Fruit fly (Drosophila melanogaster): ENCODE measurements around the gene Theg.
A peak's percentile ranks its signal among the peaks of the same experiment; 100 is the strongest.

Theg gene

DNA sequence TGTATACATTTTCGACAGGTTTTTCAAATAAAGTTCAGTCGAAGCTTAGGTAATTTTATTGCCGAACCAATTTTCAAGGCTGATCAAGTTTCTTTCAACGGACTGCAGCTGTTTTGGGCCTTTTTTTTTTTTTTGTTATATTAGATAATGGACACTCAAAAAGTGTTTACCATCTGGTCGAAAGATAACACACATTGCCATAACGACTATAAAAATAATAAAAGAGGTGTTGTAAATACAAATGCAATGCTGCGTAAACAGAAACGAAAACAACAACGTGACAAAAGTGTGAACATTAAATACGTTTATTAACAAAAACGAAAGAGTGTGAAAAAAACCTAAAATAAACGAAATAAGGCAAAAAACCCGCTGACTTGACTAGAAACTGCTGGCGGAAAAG lies 36.7 kb upstream of the Theg start:
- TF ChIP-seq CG32264 (GFP tag; optimal IDR thresholded peaks at IDR 0.05) (no peak), lola (GFP tag; optimal IDR thresholded peaks at IDR 0.05) (no peak), Dif (GFP tag; optimal IDR thresholded peaks at IDR 0.05; ENCODE audit: partially characterized antibody) (no peak), jim (GFP tag; optimal IDR thresholded peaks at IDR 0.05) (no peak)

DNA sequence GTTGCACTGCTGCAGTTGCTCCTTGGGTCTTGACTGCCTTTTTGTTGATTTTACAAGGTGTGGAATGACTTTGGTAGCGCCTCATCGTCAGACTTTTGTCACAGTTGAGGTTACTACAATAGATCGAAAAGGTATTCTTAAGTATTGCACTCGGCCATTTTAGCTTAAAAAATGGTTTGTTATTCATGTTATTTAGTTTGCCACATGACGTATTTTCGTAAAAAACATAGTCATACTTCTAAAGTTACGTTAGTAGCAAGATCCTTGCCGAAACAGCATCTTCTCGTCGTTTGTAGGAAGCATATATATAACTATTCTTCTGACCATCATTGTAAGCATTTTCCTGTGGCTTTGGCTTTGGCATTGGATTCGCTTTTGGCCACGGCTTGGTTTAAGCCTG lies 35.1 kb upstream of the Theg start:
- no peak for TF ChIP-seq Dfd (GFP tag; optimal IDR thresholded peaks at IDR 0.05)
- TF ChIP-seq brk (GFP tag; optimal IDR thresholded peaks at IDR 0.05): no peak

DNA sequence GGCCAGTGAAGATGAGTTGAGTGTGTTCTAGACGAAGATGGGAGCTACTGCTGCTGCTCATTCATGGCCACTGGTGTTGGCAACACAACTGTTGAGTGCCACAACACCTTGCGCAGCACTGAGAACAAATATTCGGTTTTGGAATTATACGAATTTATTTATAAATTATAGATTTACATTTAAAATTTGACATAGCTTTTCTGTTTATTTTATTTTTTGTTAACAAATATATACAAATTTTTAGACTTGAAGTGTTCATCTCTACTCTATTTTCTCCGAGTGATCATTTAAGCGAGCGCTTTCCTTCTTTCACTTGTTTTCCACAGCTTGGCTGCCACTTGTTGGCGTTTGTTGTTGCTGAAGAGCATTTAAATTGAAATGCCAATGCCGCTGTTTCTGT lies 27.0 kb upstream of the Theg start:
- TF ChIP-seq HLH106 (tag; optimal IDR thresholded peaks at IDR 0.05) (no peak), Hr83 (GFP tag; optimal IDR thresholded peaks at IDR 0.05; ENCODE audit: poor library complexity, severe bottlenecking) (no peak), jim (GFP tag; optimal IDR thresholded peaks at IDR 0.05) (no peak), Abd-B (GFP tag; optimal IDR thresholded peaks at IDR 0.05) (no peak)

DNA sequence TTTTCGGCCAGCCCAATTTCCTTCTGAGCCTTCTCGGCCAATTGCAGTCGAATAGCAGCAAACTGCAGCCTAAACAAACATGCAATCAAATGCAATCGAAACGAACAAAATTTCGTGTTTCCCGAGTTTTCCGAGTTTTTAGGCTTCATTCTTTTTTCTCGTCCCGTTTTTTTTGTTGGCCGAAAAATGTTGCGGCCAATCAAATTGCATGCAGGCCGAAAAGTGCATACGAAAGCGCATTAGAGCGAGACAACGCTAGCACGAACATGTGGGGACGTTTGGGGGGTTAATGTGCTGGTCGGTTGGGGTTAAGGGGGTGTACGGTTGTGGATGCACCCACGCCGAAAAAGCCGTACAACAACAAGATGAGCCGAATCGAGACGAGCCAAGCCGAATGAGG lies 24.7 kb upstream of the Theg start:
- TF ChIP-seq usp (GFP tag; optimal IDR thresholded peaks at IDR 0.05): no peak
- TF ChIP-seq brk (GFP tag; optimal IDR thresholded peaks at IDR 0.05): no peak
- TF ChIP-seq br (GFP tag; optimal IDR thresholded peaks at IDR 0.05): no peak
- TF ChIP-seq Sp1 (GFP tag; optimal IDR thresholded peaks at IDR 0.05): no peak
- no peak for TF ChIP-seq pan (optimal IDR thresholded peaks at IDR 0.05)
- TF ChIP-seq dl (GFP tag; optimal IDR thresholded peaks at IDR 0.05; ENCODE audit: insufficient read depth in 1 of 2, partially characterized antibody in 2 of 2): no peak
- no peak for TF ChIP-seq Jra (GFP tag; optimal IDR thresholded peaks at IDR 0.05)
- TF ChIP-seq foxo (GFP tag; optimal IDR thresholded peaks at IDR 0.05): no peak
- TF ChIP-seq CG32264 (GFP tag; optimal IDR thresholded peaks at IDR 0.05): no peak
- TF ChIP-seq dmrt93B (GFP tag; optimal IDR thresholded peaks at IDR 0.05): no peak
- no peak for TF ChIP-seq HLH106 (tag; optimal IDR thresholded peaks at IDR 0.05)
- no peak for TF ChIP-seq h (GFP tag; optimal IDR thresholded peaks at IDR 0.05)
- TF ChIP-seq sage (GFP tag; optimal IDR thresholded peaks at IDR 0.05): no peak
- no peak for TF ChIP-seq Dfd (GFP tag; optimal IDR thresholded peaks at IDR 0.05)

DNA sequence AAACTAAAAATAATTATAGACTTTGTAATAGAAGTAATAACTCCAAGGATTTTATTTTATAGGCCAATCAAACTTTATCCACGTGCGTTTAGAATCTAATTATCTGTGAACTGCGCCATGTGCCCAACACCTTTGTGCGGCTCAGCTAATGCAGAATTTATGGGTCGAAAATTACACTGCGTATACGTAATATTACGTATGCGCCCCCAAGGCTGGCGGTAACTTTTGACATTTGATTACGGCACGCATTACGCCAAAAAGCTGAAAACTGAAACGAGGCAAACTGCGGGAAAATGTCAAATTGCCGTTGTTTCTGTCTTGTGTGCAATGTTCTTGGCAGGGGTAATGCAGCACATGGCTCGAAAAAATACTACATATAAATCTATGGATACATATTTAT lies 22.9 kb upstream of the Theg start:
- TF ChIP-seq h (GFP tag; optimal IDR thresholded peaks at IDR 0.05) (no peak), dmrt93B (GFP tag; optimal IDR thresholded peaks at IDR 0.05) (no peak)

DNA sequence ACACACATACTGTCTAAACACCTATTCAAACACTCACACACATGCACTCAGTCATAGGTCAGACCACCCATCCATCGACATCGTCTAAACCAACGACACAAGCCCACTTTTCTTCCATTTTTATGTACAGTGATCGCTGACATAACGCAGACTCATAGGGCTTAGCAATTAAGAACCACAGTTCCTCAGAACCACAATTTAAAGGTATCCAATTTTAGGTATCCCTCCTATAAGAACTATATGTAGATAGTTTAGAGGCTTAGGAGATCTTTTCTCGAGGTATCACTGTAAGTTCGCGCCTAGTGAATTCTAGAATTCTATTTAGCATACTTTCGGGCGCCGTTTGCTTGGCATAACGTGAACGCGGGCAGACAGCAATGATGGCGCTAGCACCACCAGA lies 21.6 kb upstream of the Theg start:
- no peak for TF ChIP-seq lola (GFP tag; optimal IDR thresholded peaks at IDR 0.05)
- no peak for TF ChIP-seq Abd-B (GFP tag; optimal IDR thresholded peaks at IDR 0.05)
- no peak for TF ChIP-seq CG9705 (GFP tag; optimal IDR thresholded peaks at IDR 0.05)
- peak; percentile 19 for TF ChIP-seq h (GFP tag; optimal IDR thresholded peaks at IDR 0.05)
- TF ChIP-seq Rel (GFP tag; optimal IDR thresholded peaks at IDR 0.05): no peak
- TF ChIP-seq Rel (tag; optimal IDR thresholded peaks at IDR 0.05): no peak
- no peak for TF ChIP-seq GATAd (GFP tag; optimal IDR thresholded peaks at IDR 0.05)
- no peak for TF ChIP-seq Vsx2 (GFP tag; optimal IDR thresholded peaks at IDR 0.05; ENCODE audit: partially characterized antibody)
- peak; percentile 42 for TF ChIP-seq ey (GFP tag; optimal IDR thresholded peaks at IDR 0.05)
- no peak for TF ChIP-seq dsf (GFP tag; optimal IDR thresholded peaks at IDR 0.05; ENCODE audit: borderline replicate concordance)
- TF ChIP-seq CrebA (GFP tag; optimal IDR thresholded peaks at IDR 0.05; ENCODE audit: borderline replicate concordance): no peak
- TF ChIP-seq Myc (optimal IDR thresholded peaks at IDR 0.05): no peak
- TF ChIP-seq N (GFP tag; optimal IDR thresholded peaks at IDR 0.05): no peak
- no peak for TF ChIP-seq Hr78 (GFP tag; optimal IDR thresholded peaks at IDR 0.05)
- TF ChIP-seq psq (GFP tag; optimal IDR thresholded peaks at IDR 0.05): no peak
- TF ChIP-seq tai (GFP tag; optimal IDR thresholded peaks at IDR 0.05): no peak
- TF ChIP-seq Mio (GFP tag; optimal IDR thresholded peaks at IDR 0.05): no peak
- peak in 1 of 2 experiments; percentile 7 for TF ChIP-seq foxo (GFP tag; optimal IDR thresholded peaks at IDR 0.05)
- no peak for TF ChIP-seq Hr83 (GFP tag; optimal IDR thresholded peaks at IDR 0.05; ENCODE audit: poor library complexity, severe bottlenecking)
- TF ChIP-seq sage (GFP tag; optimal IDR thresholded peaks at IDR 0.05): no peak
- no peak for TF ChIP-seq dmrt93B (GFP tag; optimal IDR thresholded peaks at IDR 0.05)
- TF ChIP-seq dl (GFP tag; optimal IDR thresholded peaks at IDR 0.05; ENCODE audit: insufficient read depth in 1 of 2, partially characterized antibody in 2 of 2): no peak
- no peak for TF ChIP-seq woc (GFP tag; optimal IDR thresholded peaks at IDR 0.05)
- TF ChIP-seq jim (GFP tag; optimal IDR thresholded peaks at IDR 0.05): no peak
- peak; percentile 9 for TF ChIP-seq fru (GFP tag; optimal IDR thresholded peaks at IDR 0.05)
- TF ChIP-seq usp (GFP tag; optimal IDR thresholded peaks at IDR 0.05): no peak
- TF ChIP-seq Hnf4 (GFP tag; optimal IDR thresholded peaks at IDR 0.05): no peak
- no peak for TF ChIP-seq OdsH (GFP tag; optimal IDR thresholded peaks at IDR 0.05)
- no peak for TF ChIP-seq sv (GFP tag; optimal IDR thresholded peaks at IDR 0.05)
- peak; percentile 10 for TF ChIP-seq rgr (GFP tag; optimal IDR thresholded peaks at IDR 0.05)
- TF ChIP-seq pan (optimal IDR thresholded peaks at IDR 0.05): no peak
- no peak for TF ChIP-seq Dfd (GFP tag; optimal IDR thresholded peaks at IDR 0.05)
- no peak for TF ChIP-seq Dif (GFP tag; optimal IDR thresholded peaks at IDR 0.05; ENCODE audit: partially characterized antibody)
- TF ChIP-seq Jra (GFP tag; optimal IDR thresholded peaks at IDR 0.05): no peak
- TF ChIP-seq Sp1 (GFP tag; optimal IDR thresholded peaks at IDR 0.05): no peak
- TF ChIP-seq br (GFP tag; optimal IDR thresholded peaks at IDR 0.05): no peak
- peak; percentile 24 for TF ChIP-seq HLH106 (tag; optimal IDR thresholded peaks at IDR 0.05)
